Fruit fly (Drosophila melanogaster) whole organism, embryonic: ENCODE data around the gene Mkp3.

Experiments
- Ada2b ChIP-seq: fragments of 200-800 bp; sonication (Bioruptor generic); IDR thresholded peaks from 2 replicates; pipeline ENCODE4 v1.3.6; 2022; ENCODE audit warnings: missing biosample characterization, missing genetic modification characterization
- CG10209 ChIP-seq: fragments of 200-800 bp; sonication (Bioruptor generic); optimal IDR thresholded peaks from 3 replicates; lab custom pipeline; 2017; ENCODE audit warnings: missing biosample characterization, mild to moderate bottlenecking, missing genetic modification characterization, missing genetic modification reagents
- CG10321 ChIP-seq: fragments of 200-800 bp; sonication (Bioruptor generic); IDR thresholded peaks from 2 replicates; pipeline ENCODE4 v1.3.6; 2022; ENCODE audit warnings: missing biosample characterization, missing genetic modification characterization
- CG11093 ChIP-seq: fragments of 200-800 bp; sonication (Bioruptor generic); IDR thresholded peaks from 3 replicates; pipeline ENCODE4 v1.3.6; 2022; ENCODE audit warnings: missing biosample characterization, missing genetic modification characterization
- CG12104 ChIP-seq: fragments of 200-800 bp; sonication (Bioruptor generic); optimal IDR thresholded peaks from 3 replicates; lab custom pipeline; 2016; ENCODE audit warnings: missing biosample characterization, missing genetic modification characterization
- CG14860 ChIP-seq: fragments of 200-800 bp; sonication (Bioruptor generic); IDR thresholded peaks from 3 replicates; pipeline ENCODE4 v1.3.6; 2022; ENCODE audit warnings: missing biosample characterization, missing genetic modification characterization; ENCODE audit not compliant: partially characterized antibody
- CG17186 ChIP-seq: fragments of 200-800 bp; sonication (Bioruptor generic); optimal IDR thresholded peaks from 3 replicates; lab custom pipeline; 2017; ENCODE audit warnings: missing biosample characterization, missing genetic modification reagents, missing genetic modification characterization
- CG17328 ChIP-seq: fragments of 200-800 bp; sonication (Bioruptor generic); IDR thresholded peaks from 2 replicates; pipeline ENCODE4 v1.3.6; 2022; ENCODE audit warnings: missing biosample characterization, missing genetic modification characterization
- CG17802 ChIP-seq: fragments of 200-800 bp; sonication (Bioruptor generic); optimal IDR thresholded peaks from 2 replicates; lab custom pipeline; 2018; ENCODE audit warnings: missing biosample characterization, mild to moderate bottlenecking, missing genetic modification characterization, moderate library complexity
- CG18262 ChIP-seq: fragments of 200-800 bp; optimal IDR thresholded peaks from 3 replicates; lab custom pipeline; 2019; ENCODE audit warnings: missing biosample characterization, mild to moderate bottlenecking, missing genetic modification characterization, moderate library complexity
- CG3281 ChIP-seq: fragments of 200-800 bp; sonication (Bioruptor generic); optimal IDR thresholded peaks from 3 replicates; lab custom pipeline; 2017; ENCODE audit warnings: missing biosample characterization, mild to moderate bottlenecking, missing genetic modification characterization
- CG4404 ChIP-seq: fragments of 200-800 bp; sonication (Bioruptor generic); IDR thresholded peaks from 2 replicates; pipeline ENCODE4 v1.3.6; 2022; ENCODE audit warnings: missing biosample characterization, missing genetic modification characterization
- CG7556 ChIP-seq: fragments of 200-800 bp; sonication (Bioruptor generic); optimal IDR thresholded peaks from 2 replicates; lab custom pipeline; 2017; ENCODE audit warnings: missing biosample characterization, mild to moderate bottlenecking, missing genetic modification characterization
- CG7963 ChIP-seq: fragments of 200-800 bp; sonication (Bioruptor generic); IDR thresholded peaks from 3 replicates; pipeline ENCODE4 v1.3.6; 2022; ENCODE audit warnings: missing biosample characterization, missing genetic modification characterization; ENCODE audit not compliant: partially characterized antibody
- CG8290 ChIP-seq, 3 experiments: fragments of 200-800 bp; sonication (Bioruptor generic); optimal IDR thresholded peaks; 2 replicates each; lab custom pipeline; 2016 to 2019; ENCODE audit warnings: missing biosample characterization in 3 of 3, missing genetic modification characterization in 3 of 3, mild to moderate bottlenecking in 2 of 3, moderate library complexity in 1 of 3
- CG9797 ChIP-seq: fragments of 200-800 bp; sonication (Bioruptor generic); optimal IDR thresholded peaks from 3 replicates; lab custom pipeline; 2018; ENCODE audit warnings: missing biosample characterization, mild to moderate bottlenecking, missing genetic modification characterization
- CG9876 ChIP-seq: fragments of 200-800 bp; sonication (Bioruptor generic); optimal IDR thresholded peaks from 2 replicates; lab custom pipeline; 2016; ENCODE audit warnings: missing biosample characterization, missing genetic modification characterization
- D19B ChIP-seq: fragments of 200-800 bp; sonication (Bioruptor generic); optimal IDR thresholded peaks from 2 replicates; lab custom pipeline; 2017; ENCODE audit warnings: missing biosample characterization, mild to moderate bottlenecking, missing genetic modification characterization
- Doc2 ChIP-seq: fragments of 200-800 bp; sonication (Bioruptor generic); IDR thresholded peaks from 2 replicates; pipeline ENCODE4 v1.3.6; 2022; ENCODE audit warnings: missing biosample characterization, missing genetic modification characterization
- E2f2 ChIP-seq: fragments of 200-800 bp; sonication (Bioruptor generic); IDR thresholded peaks from 2 replicates; pipeline ENCODE4 v1.3.6; 2022; ENCODE audit warnings: missing biosample characterization, missing genetic modification characterization
- Fer2 ChIP-seq: fragments of 200-800 bp; sonication (Bioruptor generic); optimal IDR thresholded peaks from 2 replicates; lab custom pipeline; 2018; ENCODE audit warnings: missing biosample characterization, mild to moderate bottlenecking, missing genetic modification characterization, moderate library complexity
- Hr78 ChIP-seq, 2 experiments: fragments of 200-800 bp in 1 of 2; fragments of >200 bp in 1 of 2; sonication (Bioruptor generic) in 1 of 2; optimal IDR thresholded peaks; 2 replicates each; lab custom pipeline; 2017 to 2019; ENCODE audit warnings: missing biosample characterization in 2 of 2, missing genetic modification characterization in 2 of 2, mild to moderate bottlenecking in 1 of 2, moderate library complexity in 1 of 2
- Jarid2 ChIP-seq: fragments of 200-800 bp; sonication (Bioruptor generic); optimal IDR thresholded peaks from 3 replicates; lab custom pipeline; 2017; ENCODE audit warnings: mild to moderate bottlenecking, missing biosample characterization, missing genetic modification reagents, missing genetic modification characterization
- MESR4 ChIP-seq: fragments of 200-800 bp; sonication (Bioruptor generic); optimal IDR thresholded peaks from 2 replicates; lab custom pipeline; 2018; ENCODE audit warnings: missing biosample characterization, mild to moderate bottlenecking, missing genetic modification characterization, moderate library complexity
- Mrtf ChIP-seq: fragments of 200-800 bp; sonication (Bioruptor generic); IDR thresholded peaks from 3 replicates; pipeline ENCODE4 v1.3.6; 2022; ENCODE audit warnings: missing biosample characterization, missing genetic modification characterization
- Stat92E ChIP-seq, 3 experiments: fragments of >200 bp in 2 of 3; fragments of 200-800 bp in 1 of 3; sonication (Bioruptor generic) in 1 of 3; optimal IDR thresholded peaks; 2 replicates each; lab custom pipeline; 2017 to 2019; ENCODE audit warnings: missing biosample characterization in 3 of 3, missing genetic modification characterization in 3 of 3, mild to moderate bottlenecking in 1 of 3, moderate library complexity in 1 of 3
- Tbp ChIP-seq: fragments of >200 bp; optimal IDR thresholded peaks from 2 replicates; lab custom pipeline; 2018; ENCODE audit warnings: missing biosample characterization, missing genetic modification characterization
- ase ChIP-seq: fragments of 200-800 bp; sonication (Bioruptor generic); IDR thresholded peaks from 3 replicates; pipeline ENCODE4 v1.3.6; 2022; ENCODE audit warnings: missing biosample characterization, missing genetic modification characterization
- ato ChIP-seq: fragments of 200-800 bp; sonication (Bioruptor generic); IDR thresholded peaks from 2 replicates; pipeline ENCODE4 v1.3.6; 2022; ENCODE audit warnings: missing biosample characterization, missing genetic modification characterization; ENCODE audit not compliant: partially characterized antibody
- bab2 ChIP-seq: fragments of 200-800 bp; sonication (Bioruptor generic); optimal IDR thresholded peaks from 2 replicates; lab custom pipeline; 2016; ENCODE audit warnings: missing biosample characterization, missing genetic modification characterization
- bsh ChIP-seq, 2 experiments: fragments of 200-800 bp; sonication (Bioruptor generic); optimal IDR thresholded peaks; 2 replicates each; lab custom pipeline; 2017 to 2018; ENCODE audit warnings: mild to moderate bottlenecking in 2 of 2, missing biosample characterization in 2 of 2, missing genetic modification characterization in 2 of 2, moderate library complexity in 1 of 2
- cg ChIP-seq: fragments of 200-800 bp; sonication (Bioruptor generic); optimal IDR thresholded peaks from 3 replicates; lab custom pipeline; 2019; ENCODE audit warnings: missing biosample characterization, mild to moderate bottlenecking, missing genetic modification characterization, moderate library complexity
- chm ChIP-seq: fragments of 200-800 bp; sonication (Bioruptor generic); IDR thresholded peaks from 2 replicates; pipeline ENCODE4 v1.3.6; 2022; ENCODE audit warnings: missing biosample characterization, missing genetic modification characterization
- da ChIP-seq: fragments of 200-800 bp; sonication (Bioruptor generic); optimal IDR thresholded peaks from 2 replicates; lab custom pipeline; 2016; ENCODE audit warnings: missing biosample characterization, missing genetic modification characterization
- grau ChIP-seq: fragments of 200-800 bp; optimal IDR thresholded peaks from 3 replicates; lab custom pipeline; 2019; ENCODE audit warnings: missing biosample characterization, mild to moderate bottlenecking, missing genetic modification characterization, moderate library complexity
- grn ChIP-seq: fragments of 200-800 bp; sonication (Bioruptor generic); optimal IDR thresholded peaks from 3 replicates; lab custom pipeline; 2017; ENCODE audit warnings: missing biosample characterization, missing genetic modification characterization
- gt ChIP-seq: fragments of 200-800 bp; sonication (Bioruptor generic); IDR thresholded peaks from 2 replicates; pipeline ENCODE4 v1.3.6; 2022; ENCODE audit warnings: missing biosample characterization, missing genetic modification characterization
- hb ChIP-seq: fragments of 200-800 bp; sonication (Bioruptor generic); IDR thresholded peaks from 3 replicates; pipeline ENCODE4 v1.3.6; 2022; ENCODE audit warnings: missing biosample characterization, missing genetic modification characterization; ENCODE audit not compliant: partially characterized antibody
- inv ChIP-seq: fragments of 200-800 bp; sonication (Bioruptor generic); IDR thresholded peaks from 2 replicates; pipeline ENCODE4 v1.3.6; 2022; ENCODE audit warnings: missing biosample characterization, missing genetic modification characterization; ENCODE audit not compliant: partially characterized antibody
- lab ChIP-seq: fragments of 200-800 bp; sonication (Bioruptor generic); optimal IDR thresholded peaks from 3 replicates; lab custom pipeline; 2017; ENCODE audit warnings: missing biosample characterization, missing genetic modification characterization, mild to moderate bottlenecking, moderate library complexity, missing genetic modification reagents
- lilli ChIP-seq: fragments of 200-800 bp; sonication (Bioruptor generic); optimal IDR thresholded peaks from 3 replicates; lab custom pipeline; 2016; ENCODE audit warnings: missing biosample characterization, missing genetic modification characterization
- oc ChIP-seq: fragments of 200-800 bp; sonication (Bioruptor generic); optimal IDR thresholded peaks from 2 replicates; lab custom pipeline; 2018; ENCODE audit warnings: missing biosample characterization, mild to moderate bottlenecking, missing genetic modification characterization, moderate library complexity
- pho ChIP-seq: fragments of 200-800 bp; sonication (Bioruptor generic); optimal IDR thresholded peaks from 2 replicates; lab custom pipeline; 2016; ENCODE audit warnings: missing biosample characterization, missing genetic modification characterization
- pzg ChIP-seq: fragments of 200-800 bp; sonication (Bioruptor generic); optimal IDR thresholded peaks from 3 replicates; lab custom pipeline; 2018; ENCODE audit warnings: missing biosample characterization, mild to moderate bottlenecking, missing genetic modification characterization, moderate library complexity
- sens ChIP-seq: fragments of 200-800 bp; sonication (Bioruptor generic); peaks from one replicate; lab custom pipeline; 2016; ENCODE audit warnings: missing biosample characterization, missing genetic modification characterization
- sens-2 ChIP-seq: fragments of 200-800 bp; sonication (Bioruptor generic); IDR thresholded peaks from 2 replicates; pipeline ENCODE4 v1.3.6; 2022; ENCODE audit warnings: missing biosample characterization, missing genetic modification characterization
- sna ChIP-seq: fragments of 200-800 bp; sonication (Bioruptor generic); IDR thresholded peaks from 2 replicates; pipeline ENCODE4 v1.3.6; 2022; ENCODE audit warnings: missing biosample characterization, missing genetic modification characterization; ENCODE audit not compliant: partially characterized antibody
- sr ChIP-seq: fragments of 200-800 bp; sonication (Bioruptor generic); IDR thresholded peaks from 3 replicates; pipeline ENCODE4 v1.3.6; 2022; ENCODE audit warnings: missing biosample characterization, missing genetic modification characterization
- tna ChIP-seq: fragments of 200-800 bp; sonication (Bioruptor generic); IDR thresholded peaks from 2 replicates; pipeline ENCODE4 v1.3.6; 2022; ENCODE audit warnings: missing biosample characterization, missing genetic modification characterization; ENCODE audit not compliant: partially characterized antibody
- toy ChIP-seq: fragments of 200-800 bp; sonication (Bioruptor generic); IDR thresholded peaks from 2 replicates; pipeline ENCODE4 v1.3.6; 2022; ENCODE audit warnings: missing biosample characterization, missing genetic modification characterization

Gene Mkp3

DNA sequence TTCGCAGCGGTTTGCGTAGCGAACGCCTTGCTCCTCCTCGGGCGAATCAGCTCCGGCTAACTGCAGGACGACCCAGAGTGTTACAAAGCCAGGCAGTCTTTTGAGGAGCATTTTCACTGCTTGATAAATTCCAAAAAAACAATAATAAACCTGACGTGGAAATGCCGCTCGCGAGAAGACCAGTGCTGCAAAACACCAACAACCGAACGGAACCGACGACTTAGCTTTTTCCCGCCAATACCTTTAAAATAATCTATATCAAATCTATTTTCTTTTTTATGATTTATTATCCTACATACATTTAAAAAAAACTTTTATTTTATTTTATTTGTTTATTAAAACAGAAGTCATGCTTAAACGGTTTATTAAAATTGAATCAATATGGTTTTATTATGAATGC, 9.8 kb upstream of the Mkp3 start, which contains the start of gene CNPYb (continued):
- TF ChIP-seq CG4404 (GFP tag; lab: Robert Waterston, UW) (no peak), bsh (GFP tag; optimal IDR thresholded peaks at IDR 0.05; lab: Kevin White, UChicago) (no peak), sna (GFP tag; lab: Robert Waterston, UW) (no peak), CG17186 (GFP tag; lab: Kevin White, UChicago) (no peak), oc (no peak), Fer2 (tag; lab: Kevin White, UChicago) (no peak), CG8290 (GFP tag; optimal IDR thresholded peaks at IDR 0.05; lab: Kevin White, UChicago) (no peak), CG8290 (tag; optimal IDR thresholded peaks at IDR 0.05; lab: Kevin White, UChicago) (no peak), toy (no peak), grau (no peak), CG7556 (GFP tag; lab: Kevin White, UChicago) (no peak), ase (GFP tag; lab: Robert Waterston, UW) (no peak), MESR4 (GFP tag; lab: Kevin White, UChicago) (peak; percentile 61), chm (no peak), grn (GFP tag; lab: Kevin White, UChicago) (no peak), CG10209 (GFP tag; lab: Kevin White, UChicago) (no peak), lab (GFP tag; lab: Kevin White, UChicago) (no peak), CG7963 (GFP tag; lab: Robert Waterston, UW) (no peak), CG9797 (no peak), sens-2 (GFP tag; lab: Robert Waterston, UW) (no peak), CG10321 (GFP tag; lab: Robert Waterston, UW) (no peak), CG9876 (no peak), tna (GFP tag; lab: Robert Waterston, UW) (no peak), Tbp (GFP tag; lab: Kevin White, UChicago) (no peak), CG12104 (GFP tag; lab: Kevin White, UChicago) (no peak), Ada2b (GFP tag; lab: Robert Waterston, UW) (no peak), Jarid2 (GFP tag; lab: Kevin White, UChicago) (no peak), hb (GFP tag; lab: Robert Waterston, UW) (no peak), sens (GFP tag; lab: Kevin White, UChicago) (peak; percentile 33), D19B (GFP tag; lab: Kevin White, UChicago) (no peak), lilli (GFP tag; lab: Kevin White, UChicago) (no peak), CG3281 (GFP tag; lab: Kevin White, UChicago) (no peak), gt (GFP tag; lab: Robert Waterston, UW) (no peak), bab2 (GFP tag; lab: Kevin White, UChicago) (no peak), Mrtf (no peak), CG17802 (tag; lab: Kevin White, UChicago) (no peak), CG11093 (GFP tag; lab: Robert Waterston, UW) (no peak), inv (no peak), cg (GFP tag; lab: Kevin White, UChicago) (no peak), CG17328 (GFP tag; lab: Robert Waterston, UW) (no peak), pzg (peak; percentile 22), pho (GFP tag; lab: Kevin White, UChicago) (no peak), Hr78 (GFP tag; optimal IDR thresholded peaks at IDR 0.05; lab: Kevin White, UChicago) (no peak), da (GFP tag; lab: Kevin White, UChicago) (no peak), Stat92E (GFP tag; optimal IDR thresholded peaks at IDR 0.05; lab: Kevin White, UChicago) (no peak), sr (no peak), ato (GFP tag; lab: Robert Waterston, UW) (no peak), E2f2 (GFP tag; lab: Robert Waterston, UW) (peak; percentile 32; the same call in 1 of the 2 replicates), CG14860 (GFP tag; lab: Robert Waterston, UW) (no peak), Doc2 (GFP tag; lab: Robert Waterston, UW) (no peak), CG18262 (no peak)
